Worm (Caenorhabditis elegans): ENCODE results near the gene kin-16.
"Not testable (repeated sequence)": the region's sequence is repeated elsewhere in the genome, so short reads cannot be mapped to it uniquely, and the experiment has no call there.

Gene kin-16

DNA sequence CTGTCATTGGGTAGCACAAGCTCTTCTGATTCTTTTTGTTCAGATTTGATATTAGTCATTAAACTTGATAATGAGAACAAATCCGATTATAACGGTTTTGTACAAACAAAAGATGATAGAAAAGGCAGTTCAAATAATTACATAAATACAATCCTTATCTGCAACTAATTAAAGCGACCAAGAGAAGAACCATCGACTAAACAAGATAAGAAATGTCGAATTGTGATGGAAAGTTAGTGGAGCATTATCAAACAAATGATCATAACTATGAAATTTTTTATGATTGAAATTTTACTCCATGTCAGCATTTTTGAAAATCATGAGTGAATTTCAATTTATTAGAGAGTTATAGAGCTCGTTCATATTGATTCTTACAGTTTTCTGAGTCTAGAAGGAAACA is 32.5 kb upstream of the kin-16 start, which contains the start of gene chil-23:
chil-23 (minus strand) TSS at position 198 of the 400 bp plus-strand sequence.
- TF ChIP-seq lin-11 (tag; optimal IDR thresholded peaks at IDR 0.05) (no peak), fos-1 (tag; optimal IDR thresholded peaks at IDR 0.05) (peak; percentile 89), skn-1 (tag; optimal IDR thresholded peaks at IDR 0.05) (peak; percentile 48), crh-2 (tag; optimal IDR thresholded peaks at IDR 0.05) (peak; percentile 23), sma-9 (GFP tag; optimal IDR thresholded peaks at IDR 0.05) (peak; percentile 60), sma-9 (tag; optimal IDR thresholded peaks at IDR 0.05) (no peak)

DNA sequence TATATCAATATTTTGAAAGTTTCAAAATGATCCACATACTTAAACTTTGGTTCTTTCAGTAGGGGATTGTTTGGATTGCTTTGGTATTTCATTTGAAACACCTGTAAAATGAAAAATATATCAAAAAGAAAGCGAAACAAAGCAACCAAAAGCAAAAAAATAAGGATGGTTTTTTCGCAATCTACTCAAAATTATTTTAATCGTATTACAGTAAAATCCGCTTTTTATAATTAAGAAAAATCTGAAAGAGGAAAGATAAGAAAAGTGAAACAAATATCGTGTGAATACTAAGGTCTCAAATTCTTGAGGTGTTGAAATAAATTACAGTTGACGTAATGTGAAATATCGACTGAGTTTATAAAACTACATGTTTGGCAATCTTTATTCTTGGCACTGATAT is 30.2 kb upstream of the kin-16 start, which contains the start of gene chil-22:
chil-22 (minus strand) TSS at position 101 of the 400 bp plus-strand sequence.
- TF ChIP-seq alr-1 (tag; optimal IDR thresholded peaks at IDR 0.05) (no peak), ceh-16 (tag; optimal IDR thresholded peaks at IDR 0.05) (no peak), C34F6.9 (tag; optimal IDR thresholded peaks at IDR 0.05) (no peak), mbf-1 (tag; optimal IDR thresholded peaks at IDR 0.05) (no peak), nhr-23 (tag; optimal IDR thresholded peaks at IDR 0.05) (no peak), lsy-2 (tag; optimal IDR thresholded peaks at IDR 0.05) (no peak), lin-13 (GFP tag; optimal IDR thresholded peaks at IDR 0.05) (no peak), crh-2 (tag; optimal IDR thresholded peaks at IDR 0.05) (no peak), ceh-82 (tag; optimal IDR thresholded peaks at IDR 0.05) (no peak)

DNA sequence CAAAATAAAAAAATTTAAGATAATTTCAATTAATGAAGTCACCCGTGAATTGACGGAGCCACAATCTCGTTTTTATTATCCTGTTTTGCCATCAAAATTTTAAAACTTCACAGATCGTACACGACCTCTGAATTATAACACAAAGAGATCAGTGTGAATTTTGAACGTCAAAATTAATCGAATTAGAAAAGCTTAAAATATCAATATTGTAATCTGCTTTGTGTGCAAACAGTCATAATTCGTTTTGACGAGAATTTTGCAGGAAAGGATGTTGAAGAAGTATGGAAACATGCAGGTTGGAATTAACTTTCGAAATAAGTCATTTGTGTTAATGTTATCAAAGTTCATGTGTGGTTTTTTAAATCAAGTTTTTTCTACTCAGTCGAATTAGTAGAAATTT is 26.0 kb upstream of the kin-16 start, which contains the start of gene chil-21:
chil-21 (minus strand) TSS at position 101 of the 400 bp plus-strand sequence.
- TF ChIP-seq elt-3, skn-1, nhr-10 (tag; optimal IDR thresholded peaks at IDR 0.05): not testable (repeated sequence)

DNA sequence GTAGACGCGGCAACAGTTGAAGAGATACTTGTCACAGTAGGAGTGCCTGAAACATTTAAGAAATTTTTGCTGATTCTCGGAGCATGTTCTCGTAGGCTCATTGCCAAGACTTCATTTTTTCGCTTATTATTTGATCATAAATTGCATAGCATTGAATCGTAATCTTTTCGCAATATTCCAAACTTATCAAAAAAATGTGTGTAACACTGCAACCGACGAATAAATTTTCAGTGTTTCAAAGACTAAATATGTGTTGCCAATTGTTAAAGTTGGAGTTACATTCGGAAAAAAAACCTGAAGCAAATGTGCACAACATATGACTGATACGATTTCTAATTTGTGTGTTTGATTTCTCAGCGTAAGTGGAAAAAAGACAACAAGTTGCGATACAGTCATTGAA is 23.6 kb upstream of the kin-16 start, which contains the start of gene R09D1.14:
R09D1.14 (minus strand) TSS at position 101 of the 400 bp plus-strand sequence.
- TF ChIP-seq dmd-4 (tag; optimal IDR thresholded peaks at IDR 0.05); sma-3 (GFP tag; optimal IDR thresholded peaks at IDR 0.05); nhr-6 (tag; optimal IDR thresholded peaks at IDR 0.05): not testable (repeated sequence)

- TF ChIP-seq nhr-12 (tag; optimal IDR thresholded peaks at IDR 0.05) (no peak), nhr-25 (tag; optimal IDR thresholded peaks at IDR 0.05) (no peak)
Observed at ce11 chrII:9454304-9454703, 18.4 kb upstream of the kin-16 start, which contains the start of gene chil-19. TSS of gene chil-19 (minus strand) at chrII:9454404.

- TF ChIP-seq nhr-6, crh-2, nhr-12 (tag; optimal IDR thresholded peaks at IDR 0.05): not testable (repeated sequence)
Observed at ce11 chrII:9452172-9452571, 16.3 kb upstream of the kin-16 start, which contains the start of gene R09D1.12. TSS of gene R09D1.12 (minus strand) at chrII:9452272.

ce11 chrII:9447965-9448364 is 12.1 kb upstream of the kin-16 start, which contains the start of gene chil-18:
TSS of gene chil-18 (plus strand) at chrII:9448265.
- TF ChIP-seq nhr-25 (tag; optimal IDR thresholded peaks at IDR 0.05), result no peak
- no peak for TF ChIP-seq R02D3.7 (tag; optimal IDR thresholded peaks at IDR 0.05)
- TF ChIP-seq nhr-10 (tag; optimal IDR thresholded peaks at IDR 0.05), result no peak
- TF ChIP-seq unc-39 (tag; optimal IDR thresholded peaks at IDR 0.05), result no peak
- TF ChIP-seq nhr-237 (tag; optimal IDR thresholded peaks at IDR 0.05), result no peak
- no peak for TF ChIP-seq peb-1 (tag; optimal IDR thresholded peaks at IDR 0.05)
- no peak for TF ChIP-seq ZK546.5 (tag; optimal IDR thresholded peaks at IDR 0.05)
- no peak for TF ChIP-seq ceh-16 (tag; optimal IDR thresholded peaks at IDR 0.05)
- no peak for TF ChIP-seq nhr-129 (tag; optimal IDR thresholded peaks at IDR 0.05)
- TF ChIP-seq lin-39 (tag; optimal IDR thresholded peaks at IDR 0.05), result no peak

- TF ChIP-seq lin-11 (tag; optimal IDR thresholded peaks at IDR 0.05) (no peak), nhr-6 (tag; optimal IDR thresholded peaks at IDR 0.05) (no peak), gmeb-1 (tag; optimal IDR thresholded peaks at IDR 0.05) (no peak), egl-27 (tag; optimal IDR thresholded peaks at IDR 0.05) (no peak), mdl-1 (tag; optimal IDR thresholded peaks at IDR 0.05) (no peak), nhr-129 (tag; optimal IDR thresholded peaks at IDR 0.05) (no peak), nhr-77 (tag; optimal IDR thresholded peaks at IDR 0.05) (no peak)
Observed at ce11 chrII:9445368-9445767, 9.5 kb upstream of the kin-16 start, which contains the start of gene R09D1.13. TSS of gene R09D1.13 (minus strand) at chrII:9445468.
